Worm (Caenorhabditis elegans) whole organism, late embryonic: Measurements from ENCODE around the gene srg-13.
A peak's percentile ranks its signal among the peaks of the same experiment; 100 is the strongest.

Source experiments
- C08G9.2 ChIP-seq: sonication (generic microtip); optimal IDR thresholded peaks from 2 replicates; lab custom pipeline; 2016; ENCODE audit warnings: mild to moderate bottlenecking, missing genetic modification characterization, moderate library complexity, missing compliant biosample characterization
- F13H6.1 ChIP-seq: sonication (generic microtip); optimal IDR thresholded peaks from 2 replicates; lab custom pipeline; 2016; ENCODE audit warnings: missing genetic modification characterization, missing compliant biosample characterization
- K02D7.2 ChIP-seq: sonication (generic microtip); optimal IDR thresholded peaks from 2 replicates; lab custom pipeline; 2017; ENCODE audit warnings: mild to moderate bottlenecking, missing genetic modification characterization, missing compliant biosample characterization
- K09A11.1 ChIP-seq: sonication (generic microtip); optimal IDR thresholded peaks from 2 replicates; lab custom pipeline; 2017; ENCODE audit warnings: antibody characterized with exemption, mild to moderate bottlenecking, missing genetic modification characterization, missing compliant biosample characterization; ENCODE audit not compliant: insufficient read depth
- T23F11.4 ChIP-seq: fragments of 200-800 bp; sonication (Bioruptor generic); optimal IDR thresholded peaks from 2 replicates; lab custom pipeline; 2018; ENCODE audit warnings: mild to moderate bottlenecking, missing genetic modification characterization, missing compliant biosample characterization
- ceh-18 ChIP-seq: sonication (generic microtip); optimal IDR thresholded peaks from 2 replicates; lab custom pipeline; 2016; ENCODE audit warnings: missing genetic modification characterization, missing compliant biosample characterization
- ceh-19 ChIP-seq: fragments of 200-800 bp; sonication (Bioruptor generic); optimal IDR thresholded peaks from 2 replicates; lab custom pipeline; 2018; ENCODE audit warnings: mild to moderate bottlenecking, missing genetic modification characterization, missing compliant biosample characterization
- ceh-22 ChIP-seq: sonication (generic microtip); optimal IDR thresholded peaks from 2 replicates; lab custom pipeline; 2017; ENCODE audit warnings: missing biosample characterization, missing genetic modification characterization
- ceh-24 ChIP-seq: sonication (generic microtip); optimal IDR thresholded peaks from 2 replicates; lab custom pipeline; 2016; ENCODE audit warnings: mild to moderate bottlenecking, missing genetic modification characterization, missing compliant biosample characterization
- ceh-34 ChIP-seq: sonication (generic microtip); optimal IDR thresholded peaks from 2 replicates; lab custom pipeline; 2016; ENCODE audit warnings: mild to moderate bottlenecking, missing genetic modification characterization, missing compliant biosample characterization
- ceh-48 ChIP-seq: sonication (generic microtip); optimal IDR thresholded peaks from 2 replicates; lab custom pipeline; 2016; ENCODE audit warnings: missing genetic modification characterization, inconsistent platforms, missing compliant biosample characterization
- ceh-6 ChIP-seq: fragments of 200-800 bp; sonication (Bioruptor generic); optimal IDR thresholded peaks from 2 replicates; lab custom pipeline; 2018; ENCODE audit warnings: mild to moderate bottlenecking, missing genetic modification characterization, missing compliant biosample characterization
- ceh-9 ChIP-seq: sonication (generic microtip); optimal IDR thresholded peaks from 2 replicates; lab custom pipeline; 2016; ENCODE audit warnings: mild to moderate bottlenecking, missing genetic modification characterization, inconsistent platforms, missing compliant biosample characterization
- dmd-4 ChIP-seq: sonication (generic microtip); optimal IDR thresholded peaks from 2 replicates; lab custom pipeline; 2016; ENCODE audit warnings: borderline replicate concordance, missing genetic modification characterization, missing compliant biosample characterization
- dve-1 ChIP-seq: sonication (generic microtip); optimal IDR thresholded peaks from 2 replicates; lab custom pipeline; 2017; ENCODE audit warnings: antibody characterized with exemption, mild to moderate bottlenecking, missing genetic modification characterization, missing compliant biosample characterization
- elt-4 ChIP-seq: sonication (generic microtip); optimal IDR thresholded peaks from 2 replicates; lab custom pipeline; 2016; ENCODE audit warnings: missing genetic modification characterization, missing compliant biosample characterization
- ets-4 ChIP-seq: sonication (generic microtip); optimal IDR thresholded peaks from 2 replicates; lab custom pipeline; 2016; ENCODE audit warnings: missing genetic modification characterization, missing compliant biosample characterization
- eyg-1 ChIP-seq: sonication (generic microtip); optimal IDR thresholded peaks from 2 replicates; lab custom pipeline; 2016; ENCODE audit warnings: missing genotype, missing genetic modification characterization, missing compliant biosample characterization
- fax-1 ChIP-seq: sonication (generic microtip); optimal IDR thresholded peaks from 2 replicates; lab custom pipeline; 2016; ENCODE audit warnings: missing genotype, missing genetic modification characterization, missing compliant biosample characterization
- fkh-10 ChIP-seq: fragments of 150-350 bp; optimal IDR thresholded peaks from 2 replicates; lab custom pipeline; 2014; ENCODE audit warnings: missing biosample characterization, missing genetic modification reagents, missing genetic modification characterization
- fkh-6 ChIP-seq: sonication (generic microtip); optimal IDR thresholded peaks from 2 replicates; lab custom pipeline; 2016; ENCODE audit warnings: missing genetic modification characterization, missing compliant biosample characterization
- gmeb-2 ChIP-seq: sonication (generic microtip); optimal IDR thresholded peaks from 2 replicates; lab custom pipeline; 2016; ENCODE audit warnings: missing genetic modification characterization, inconsistent platforms, missing compliant biosample characterization
- hlh-13 ChIP-seq: fragments of 200-800 bp; sonication (Bioruptor generic); optimal IDR thresholded peaks from 2 replicates; lab custom pipeline; 2018; ENCODE audit warnings: mild to moderate bottlenecking, missing genetic modification characterization, missing compliant biosample characterization
- hlh-15 ChIP-seq: sonication (generic microtip); optimal IDR thresholded peaks from 2 replicates; lab custom pipeline; 2016; ENCODE audit warnings: missing genetic modification characterization, missing compliant biosample characterization
- hlh-30 ChIP-seq: sonication (generic microtip); optimal IDR thresholded peaks from 2 replicates; lab custom pipeline; 2017; ENCODE audit warnings: antibody characterized with exemption, missing genetic modification characterization, missing compliant biosample characterization; ENCODE audit not compliant: insufficient read depth
- madf-2 ChIP-seq: sonication (generic microtip); optimal IDR thresholded peaks from 2 replicates; lab custom pipeline; 2017; ENCODE audit warnings: missing genetic modification characterization, missing compliant biosample characterization
- mec-3 ChIP-seq: sonication (generic microtip); optimal IDR thresholded peaks from 2 replicates; lab custom pipeline; 2016; ENCODE audit warnings: borderline replicate concordance, missing genetic modification characterization, missing compliant biosample characterization
- nfya-1 ChIP-seq: sonication (generic microtip); optimal IDR thresholded peaks from 2 replicates; lab custom pipeline; 2017; ENCODE audit warnings: missing genetic modification characterization, mild to moderate bottlenecking, missing compliant biosample characterization, antibody characterized with exemption, moderate library complexity
- nhr-11 ChIP-seq: fragments of 150-350 bp; optimal IDR thresholded peaks from 2 replicates; lab custom pipeline; 2014; ENCODE audit warnings: missing biosample characterization, missing genetic modification characterization
- npax-4 ChIP-seq: sonication (generic microtip); optimal IDR thresholded peaks from 2 replicates; lab custom pipeline; 2016; ENCODE audit warnings: missing genetic modification characterization, missing compliant biosample characterization
- pat-9 ChIP-seq: fragments of 200-800 bp; sonication (Bioruptor generic); optimal IDR thresholded peaks from 2 replicates; lab custom pipeline; 2018; ENCODE audit warnings: mild to moderate bottlenecking, missing genetic modification characterization, moderate library complexity, missing compliant biosample characterization
- pax-1 ChIP-seq: fragments of 150-350 bp; optimal IDR thresholded peaks from 2 replicates; lab custom pipeline; 2014; ENCODE audit warnings: missing biosample characterization, missing genetic modification characterization
- pha-4 ChIP-seq: fragments of 150-350 bp; optimal IDR thresholded peaks from 2 replicates; lab custom pipeline; 2018; ENCODE audit warnings: missing biosample characterization, missing genetic modification reagents, missing genetic modification characterization
- pqm-1 ChIP-seq: sonication (generic microtip); optimal IDR thresholded peaks from 2 replicates; lab custom pipeline; 2016; ENCODE audit warnings: missing genetic modification characterization, missing compliant biosample characterization
- pros-1 ChIP-seq: fragments of 150-350 bp; optimal IDR thresholded peaks from 2 replicates; lab custom pipeline; 2014; ENCODE audit warnings: missing biosample characterization, missing genetic modification reagents, missing genetic modification characterization
- ref-2 ChIP-seq: sonication (generic microtip); optimal IDR thresholded peaks from 2 replicates; lab custom pipeline; 2016; ENCODE audit warnings: missing genetic modification characterization, missing compliant biosample characterization
- rnt-1 ChIP-seq: sonication (generic microtip); optimal IDR thresholded peaks from 2 replicates; lab custom pipeline; 2016; ENCODE audit warnings: missing genetic modification characterization, missing compliant biosample characterization
- sdc-2 ChIP-seq: sonication (generic microtip); optimal IDR thresholded peaks from 2 replicates; lab custom pipeline; 2016; ENCODE audit warnings: missing genotype, missing genetic modification characterization, missing compliant biosample characterization
- sox-2 ChIP-seq: fragments of 200-800 bp; sonication (Bioruptor generic); IDR thresholded peaks from 2 replicates; pipeline ENCODE4 v1.3.6; 2022; ENCODE audit warnings: missing genetic modification reagents, missing genetic modification characterization, missing compliant biosample characterization
- tbx-7 ChIP-seq: sonication (generic microtip); optimal IDR thresholded peaks from 2 replicates; lab custom pipeline; 2016; ENCODE audit warnings: missing genotype, missing genetic modification characterization, missing compliant biosample characterization
- ttx-3 ChIP-seq: sonication (generic microtip); optimal IDR thresholded peaks from 2 replicates; lab custom pipeline; 2016; ENCODE audit warnings: missing genetic modification reagents, missing genetic modification characterization, missing compliant biosample characterization
- unc-3 ChIP-seq, 2 experiments: fragments of 200-800 bp in 1 of 2; sonication (Bioruptor generic) in 1 of 2; sonication (generic microtip) in 1 of 2; conservative IDR thresholded peaks in 1 of 2; optimal IDR thresholded peaks in 1 of 2; 2 replicates each; pipeline versions ENCODE4 v1.3.6 to Lab custom; 2016 to 2022; ENCODE audit warnings: missing compliant biosample characterization in 2 of 2, missing genetic modification characterization in 2 of 2, missing genetic modification reagents in 1 of 2
- unc-42 ChIP-seq: sonication (generic microtip); optimal IDR thresholded peaks from 2 replicates; lab custom pipeline; 2016; ENCODE audit warnings: missing genotype, missing genetic modification characterization, missing compliant biosample characterization
- unc-55 ChIP-seq: sonication (generic microtip); optimal IDR thresholded peaks from 2 replicates; lab custom pipeline; 2017; ENCODE audit warnings: missing biosample characterization, missing genetic modification reagents, missing genetic modification characterization
- ztf-16 ChIP-seq: sonication (generic microtip); optimal IDR thresholded peaks from 2 replicates; lab custom pipeline; 2017; ENCODE audit warnings: missing genetic modification characterization, missing compliant biosample characterization

The srg-13 gene

DNA sequence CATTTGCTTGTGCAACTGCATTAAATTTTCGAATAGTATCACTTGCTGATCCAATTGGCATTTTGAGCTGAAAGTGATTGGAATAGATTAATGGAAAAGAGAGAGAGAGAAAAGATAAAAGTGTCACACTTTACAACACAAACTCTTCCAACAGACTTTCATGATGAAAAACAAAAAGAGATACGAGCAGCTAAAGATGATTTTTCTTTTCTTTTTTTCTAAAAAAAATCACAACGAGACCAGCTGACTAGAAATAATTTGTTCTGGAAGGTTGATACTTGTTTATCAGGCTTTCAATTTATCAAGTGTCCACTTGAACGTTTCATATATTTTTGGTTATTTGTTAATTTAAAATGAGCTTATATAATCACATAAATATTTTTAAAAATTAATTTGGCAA lies 15.1 kb downstream of the srg-13 start:
- TF ChIP-seq dmd-4 (tag; lab: Kevin White, UChicago) (no peak), ceh-18 (peak; percentile 5)
- TF ChIP-seq, all 69 proteins: peak for 1

DNA sequence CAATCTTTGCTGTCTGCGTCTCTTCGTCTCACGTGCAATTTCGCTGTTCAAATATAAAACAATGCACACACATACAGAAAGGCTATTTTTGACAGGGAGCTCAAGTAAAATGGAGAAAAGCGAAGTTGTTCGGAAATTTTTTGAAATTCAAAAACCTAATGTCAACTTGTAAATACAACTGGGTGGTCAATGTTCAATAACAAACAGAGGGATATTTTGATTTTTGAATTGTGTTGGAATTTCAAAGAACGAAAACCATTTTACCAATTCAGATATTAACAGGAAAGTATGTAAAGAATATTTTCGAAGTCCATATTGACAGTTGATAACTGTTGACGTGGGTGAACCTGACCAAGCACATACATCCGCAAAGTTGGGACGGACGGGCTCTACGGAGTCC lies 16.3 kb downstream of the srg-13 start, which contains the start of gene tag-243:
Gene tag-243 (minus strand): TSS at position 101 of the 400 bp plus-strand sequence.
- TF ChIP-seq madf-2 (tag; lab: Kevin White, UChicago) (no peak), mec-3 (tag; lab: Kevin White, UChicago) (no peak), K02D7.2 (no peak), F13H6.1 (tag; lab: Kevin White, UChicago) (no peak), unc-42 (tag; lab: Kevin White, UChicago) (no peak), hlh-30 (tag; lab: Kevin White, UChicago) (no peak), ceh-24 (tag; lab: Kevin White, UChicago) (no peak)

DNA sequence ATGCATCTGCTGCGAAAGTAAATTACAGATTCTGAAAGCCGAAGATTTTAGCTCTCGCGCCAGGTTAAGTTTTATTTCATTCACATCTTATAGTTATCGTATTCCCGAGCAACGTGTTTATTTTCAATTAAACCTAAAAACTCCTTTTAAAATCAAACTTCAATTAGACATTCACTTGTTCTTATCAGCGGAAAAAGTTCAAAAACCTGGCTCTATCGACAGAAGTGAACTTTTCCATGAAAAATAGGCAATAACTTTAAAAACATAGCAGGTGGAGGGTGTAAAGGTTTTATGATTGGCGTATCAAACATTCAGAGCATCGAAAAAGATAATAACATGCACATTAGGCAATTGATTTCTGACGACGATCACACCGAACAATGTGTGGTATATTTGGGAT lies 16.9 kb downstream of the srg-13 start, which contains the start of gene ppat-1:
Gene ppat-1 (plus strand): TSS at position 316 of the 400 bp plus-strand sequence.
- no peak for TF ChIP-seq sox-2 (GFP tag; lab: Robert Waterston, UW)
- TF ChIP-seq npax-4 (tag; lab: Kevin White, UChicago): no peak
- TF ChIP-seq ceh-19: no peak
- TF ChIP-seq madf-2 (tag; lab: Kevin White, UChicago): no peak
- TF ChIP-seq tbx-7 (tag; lab: Kevin White, UChicago): no peak
- TF ChIP-seq pha-4: no peak
- no peak for TF ChIP-seq ztf-16
- no peak for TF ChIP-seq fkh-10
- no peak for TF ChIP-seq C08G9.2 (tag; lab: Kevin White, UChicago)
- no peak for TF ChIP-seq hlh-15 (tag; lab: Kevin White, UChicago)
- TF ChIP-seq unc-42 (tag; lab: Kevin White, UChicago): no peak
- no peak for TF ChIP-seq unc-55
- TF ChIP-seq nhr-11: no peak
- no peak for TF ChIP-seq dve-1 (tag; lab: Kevin White, UChicago)
- no peak for TF ChIP-seq ceh-9 (tag; lab: Kevin White, UChicago)
- TF ChIP-seq K09A11.1 (tag; lab: Kevin White, UChicago): no peak
- no peak for TF ChIP-seq mec-3 (tag; lab: Kevin White, UChicago)
- no peak for TF ChIP-seq eyg-1
- TF ChIP-seq ceh-22 (tag; lab: Kevin White, UChicago): no peak
- no peak for TF ChIP-seq ceh-34 (tag; lab: Kevin White, UChicago)

DNA sequence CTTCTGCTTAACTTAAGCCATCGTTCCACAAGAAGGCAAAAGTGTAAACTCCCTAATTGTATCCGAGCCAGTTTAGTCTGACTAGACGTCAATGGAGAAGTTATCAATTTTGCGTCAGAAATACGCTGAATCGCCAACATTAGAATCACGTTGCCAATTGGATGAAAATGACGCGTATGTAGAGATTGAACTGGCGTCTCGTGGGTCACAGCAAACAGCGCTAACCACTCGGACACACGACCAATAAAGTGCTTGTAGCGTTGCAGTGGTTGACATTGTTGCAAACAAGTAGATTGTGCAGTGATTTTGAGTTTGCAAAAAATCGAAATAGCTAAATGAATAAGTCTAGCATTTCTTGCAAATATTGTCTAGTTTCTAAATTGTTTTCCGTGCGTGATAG lies 17.5 kb downstream of the srg-13 start:
- TF ChIP-seq pat-9 (tag; lab: Kevin White, UChicago) (peak; percentile 74), sox-2 (GFP tag; lab: Robert Waterston, UW) (peak; percentile 65), pros-1 (no peak), dmd-4 (tag; lab: Kevin White, UChicago) (peak; percentile 66), ttx-3 (tag; lab: Kevin White, UChicago) (peak; percentile 75), gmeb-2 (tag; lab: Kevin White, UChicago) (peak; percentile 80), F13H6.1 (tag; lab: Kevin White, UChicago) (peak; percentile 31), K09A11.1 (tag; lab: Kevin White, UChicago) (peak; percentile 57), ref-2 (tag; lab: Kevin White, UChicago) (peak; percentile 88), ceh-6 (GFP tag; lab: Kevin White, UChicago) (peak; percentile 89), ceh-48 (peak; percentile 65), ceh-9 (tag; lab: Kevin White, UChicago) (peak; percentile 62), pax-1 (tag; lab: Kevin White, UChicago) (no peak), T23F11.4 (GFP tag; lab: Kevin White, UChicago) (peak; percentile 63), fkh-6 (tag; lab: Kevin White, UChicago) (peak; percentile 81), unc-55 (no peak), ets-4 (tag; lab: Kevin White, UChicago) (peak; percentile 68), mec-3 (tag; lab: Kevin White, UChicago) (no peak), unc-3 (GFP tag; conservative IDR thresholded peaks at IDR 0.05; lab: Robert Waterston, UW) (peak; percentile 40; the same call in 1 of the 2 replicates), unc-3 (tag; optimal IDR thresholded peaks at IDR 0.05; lab: Kevin White, UChicago) (peak; percentile 61), fax-1 (tag; lab: Kevin White, UChicago) (peak; percentile 70), sdc-2 (tag; lab: Kevin White, UChicago) (peak; percentile 62), ceh-22 (tag; lab: Kevin White, UChicago) (no peak), rnt-1 (tag; lab: Kevin White, UChicago) (peak; percentile 62), pqm-1 (tag; lab: Kevin White, UChicago) (peak; percentile 44), elt-4 (tag; lab: Kevin White, UChicago) (no peak), nfya-1 (tag; lab: Kevin White, UChicago) (peak; percentile 59), hlh-13 (GFP tag; lab: Kevin White, UChicago) (peak; percentile 77)
